Worm (Caenorhabditis elegans) whole organism, mixed stage, embryonic: Measurements from ENCODE around the gene F39F10.2.

Source experiments
- M03D4.4 ChIP-seq: sonication (generic microtip); optimal IDR thresholded peaks from 2 replicates; lab custom pipeline; 2017; ENCODE audit warnings: mild to moderate bottlenecking, missing genetic modification characterization, missing compliant biosample characterization
- blmp-1 ChIP-seq: fragments of 150-350 bp; optimal IDR thresholded peaks from 2 replicates; lab custom pipeline; 2014; ENCODE audit warnings: missing biosample characterization, missing genetic modification characterization
- elt-3 ChIP-seq: fragments of 150-350 bp; optimal IDR thresholded peaks from 2 replicates; lab custom pipeline; 2014; ENCODE audit warnings: missing biosample characterization, missing genetic modification characterization
- mab-5 ChIP-seq: fragments of 150-350 bp; optimal IDR thresholded peaks from 2 replicates; lab custom pipeline; 2014; ENCODE audit warnings: missing biosample characterization, missing genetic modification characterization
- nhr-76 ChIP-seq: sonication (generic microtip); optimal IDR thresholded peaks from 2 replicates; lab custom pipeline; 2017; ENCODE audit warnings: missing biosample characterization, missing genetic modification characterization
- sem-2 ChIP-seq: fragments of 200-800 bp; sonication (Bioruptor generic); optimal IDR thresholded peaks from 2 replicates; lab custom pipeline; 2018; ENCODE audit warnings: mild to moderate bottlenecking, missing genetic modification characterization, missing compliant biosample characterization

DNA sequence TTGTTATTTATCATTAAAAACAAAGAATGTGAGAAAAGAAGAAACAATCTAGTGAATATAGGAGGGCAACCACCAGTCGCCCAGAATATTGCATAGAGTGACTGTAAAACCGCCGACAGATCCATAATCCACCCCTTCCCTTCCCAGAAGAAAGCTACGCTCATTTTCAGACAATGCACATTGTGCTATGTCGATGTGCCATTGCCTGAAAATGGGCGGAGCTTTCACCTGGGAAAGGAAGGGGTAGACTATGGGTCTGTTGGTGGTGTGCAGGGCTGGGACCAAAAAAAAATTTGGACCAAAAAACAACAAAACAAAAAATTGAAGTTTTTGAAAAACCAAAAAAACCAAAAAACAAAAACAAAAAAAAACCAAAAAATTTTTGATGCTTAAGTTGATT is 8.9 kb downstream of the F39F10.2 start, which contains the start of gene F39F10.4:
- TF ChIP-seq M03D4.4 (tag; lab: Kevin White, UChicago) (no peak), blmp-1 (tag; lab: Kevin White, UChicago) (no peak), sem-2 (GFP tag; lab: Kevin White, UChicago) (no peak), elt-3 (tag; lab: Kevin White, UChicago) (no peak), mab-5 (no peak), nhr-76 (tag; lab: Kevin White, UChicago) (no peak)
